Worm (Caenorhabditis elegans) whole organism, L1 larva: ENCODE data around the gene spp-30.

Source experiments
- ama-1 ChIP-seq: fragments of 150-350 bp; optimal IDR thresholded peaks from 2 replicates; lab custom pipeline; 2014
- ceh-88 ChIP-seq: fragments of 200-800 bp; sonication (Bioruptor generic); IDR thresholded peaks from 2 replicates; pipeline ENCODE4 v1.3.6; 2022; ENCODE audit warnings: missing genetic modification characterization, missing compliant biosample characterization
- ces-1 ChIP-seq: fragments of 150-350 bp; optimal IDR thresholded peaks from 2 replicates; lab custom pipeline; 2014; ENCODE audit warnings: missing biosample characterization, missing genetic modification reagents, missing genetic modification characterization
- egl-27 ChIP-seq, 2 experiments: fragments of 150-350 bp in 1 of 2; sonication (generic microtip); optimal IDR thresholded peaks; 3 replicates each; lab custom pipeline; 2017 to 2018; ENCODE audit warnings: missing biosample characterization in 2 of 2, missing genetic modification characterization in 2 of 2, missing genetic modification reagents in 2 of 2
- fkh-10 ChIP-seq: sonication (generic microtip); optimal IDR thresholded peaks from 2 replicates; lab custom pipeline; 2017; ENCODE audit warnings: missing biosample characterization, missing genetic modification reagents, missing genetic modification characterization
- jun-1 ChIP-seq: fragments of 150-350 bp; optimal IDR thresholded peaks from 2 replicates; lab custom pipeline; 2014; ENCODE audit warnings: missing biosample characterization, missing genetic modification reagents, missing genetic modification characterization
- lin-14 ChIP-seq: fragments of 200-800 bp; sonication (Bioruptor generic); optimal IDR thresholded peaks from 2 replicates; lab custom pipeline; 2018; ENCODE audit warnings: mild to moderate bottlenecking, missing genetic modification characterization, moderate library complexity, missing compliant biosample characterization
- nhr-19 ChIP-seq: fragments of 200-800 bp; sonication (Bioruptor generic); conservative IDR thresholded peaks from 2 replicates; pipeline ENCODE4 v1.3.6; 2022; ENCODE audit warnings: missing genetic modification characterization, missing compliant biosample characterization
- nhr-28 ChIP-seq: fragments of 150-350 bp; optimal IDR thresholded peaks from 2 replicates; lab custom pipeline; 2014; ENCODE audit warnings: missing biosample characterization, missing genetic modification characterization
- rnt-1 ChIP-seq: sonication (generic microtip); optimal IDR thresholded peaks from 2 replicates; lab custom pipeline; 2016; ENCODE audit warnings: mild to moderate bottlenecking, missing genetic modification characterization, moderate library complexity, missing compliant biosample characterization
- skn-1 ChIP-seq: fragments of 150-350 bp; optimal IDR thresholded peaks from 2 replicates; lab custom pipeline; 2014; ENCODE audit warnings: missing biosample characterization, missing genetic modification characterization
- snpc-4 ChIP-seq: fragments of 150-350 bp; optimal IDR thresholded peaks from 2 replicates; lab custom pipeline; 2014; ENCODE audit warnings: missing biosample characterization, missing genetic modification characterization
- unc-130 ChIP-seq: fragments of 150-350 bp; optimal IDR thresholded peaks from 2 replicates; lab custom pipeline; 2017; ENCODE audit warnings: missing biosample characterization, missing genetic modification characterization, inconsistent platforms
- zag-1 ChIP-seq: fragments of 150-350 bp; optimal IDR thresholded peaks from 2 replicates; lab custom pipeline; 2014; ENCODE audit warnings: missing biosample characterization, missing genetic modification characterization

DNA sequence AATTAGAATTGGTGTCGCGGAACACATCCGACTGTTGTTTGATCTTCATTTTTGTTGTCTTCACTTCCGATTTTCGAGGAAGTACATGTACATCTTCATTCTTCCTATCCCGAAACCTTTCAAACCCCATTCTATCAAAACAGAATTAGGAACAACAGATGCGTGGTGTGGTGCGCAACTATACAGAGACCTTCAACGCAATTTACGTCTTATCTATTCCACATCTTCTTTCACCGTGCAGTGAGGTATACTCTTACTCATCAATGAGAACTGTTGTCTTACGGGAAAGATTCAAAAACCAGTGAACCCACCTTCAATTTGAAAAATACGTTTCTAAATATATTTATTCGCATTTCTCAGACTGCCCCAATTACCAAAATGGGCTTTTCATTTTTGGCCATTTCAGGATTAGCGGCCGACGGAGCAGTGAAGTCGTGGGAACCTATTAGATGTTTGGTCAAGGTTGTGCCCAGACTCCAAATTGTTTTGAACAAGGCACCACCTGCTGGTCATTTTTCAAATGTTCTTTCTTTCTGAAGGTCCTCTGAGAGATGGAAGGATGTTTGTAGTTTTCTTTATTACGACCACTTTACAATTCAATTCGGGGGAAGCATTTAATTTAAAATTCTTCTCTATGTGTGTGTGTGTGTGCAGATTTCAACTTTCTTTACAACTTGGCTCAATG, 21.5 kb downstream of the spp-30 start:
- TF ChIP-seq rnt-1, result peak; percentile 37
- TF ChIP-seq ces-1, result no peak
- TF ChIP-seq unc-130, result no peak
- TF ChIP-seq ama-1 (lab: Kevin White, UChicago), result no peak
- TF ChIP-seq jun-1, result no peak
- TF ChIP-seq zag-1 (tag; lab: Kevin White, UChicago), result no peak
- TF ChIP-seq skn-1, result no peak
- no peak for TF ChIP-seq ceh-88 (GFP tag; lab: Robert Waterston, UW)
- no peak for TF ChIP-seq nhr-28 (tag; lab: Kevin White, UChicago)
- no peak for TF ChIP-seq nhr-19 (GFP tag; lab: Robert Waterston, UW)
- no peak for TF ChIP-seq egl-27 (tag; optimal IDR thresholded peaks at IDR 0.05; lab: Kevin White, UChicago)
- TF ChIP-seq snpc-4, result no peak
- peak; percentile 47 for TF ChIP-seq lin-14 (GFP tag; lab: Kevin White, UChicago)
- no peak for TF ChIP-seq fkh-10 (GFP tag; lab: Kevin White, UChicago)
